Fruit fly (Drosophila melanogaster): Measurements from ENCODE around the gene ND-15.

dm6 chr2L:123007-123327 is 8.4 kb downstream of the ND-15 start:
- TF ChIP-seq CG10565 (GFP tag; optimal IDR thresholded peaks at IDR 0.05): no peak
- no peak for TF ChIP-seq Myb (GFP tag; optimal IDR thresholded peaks at IDR 0.05)
- TF ChIP-seq dati (GFP tag; IDR thresholded peaks at IDR 0.05): no peak
- TF ChIP-seq CG15073 (GFP tag; optimal IDR thresholded peaks at IDR 0.05): no peak
- TF ChIP-seq CG12659 (GFP tag; optimal IDR thresholded peaks at IDR 0.05): no peak
- TF ChIP-seq tin (GFP tag; optimal IDR thresholded peaks at IDR 0.05): no peak
- TF ChIP-seq CG7372 (GFP tag; IDR thresholded peaks at IDR 0.05): no peak
- no peak for TF ChIP-seq CG4404 (GFP tag; IDR thresholded peaks at IDR 0.05)
- no peak for TF ChIP-seq CG7987 (GFP tag; optimal IDR thresholded peaks at IDR 0.05)
- TF ChIP-seq pho (GFP tag; optimal IDR thresholded peaks at IDR 0.05): no peak
- TF ChIP-seq CG15601 (tag; optimal IDR thresholded peaks at IDR 0.05): no peak
